Worm (Caenorhabditis elegans) whole organism, late embryonic: ENCODE measurements around the gene C06H5.8.

Experiments
- C08G9.2 ChIP-seq: sonication (generic microtip); optimal IDR thresholded peaks from 2 replicates; lab custom pipeline; 2016; ENCODE audit warnings: mild to moderate bottlenecking, missing genetic modification characterization, moderate library complexity, missing compliant biosample characterization
- C38D4.7 ChIP-seq: fragments of 200-800 bp; sonication (Bioruptor generic); optimal IDR thresholded peaks from 2 replicates; lab custom pipeline; 2018; ENCODE audit warnings: mild to moderate bottlenecking, missing genetic modification characterization, moderate library complexity, missing compliant biosample characterization
- K02D7.2 ChIP-seq: sonication (generic microtip); optimal IDR thresholded peaks from 2 replicates; lab custom pipeline; 2017; ENCODE audit warnings: mild to moderate bottlenecking, missing genetic modification characterization, missing compliant biosample characterization
- K09A11.1 ChIP-seq: sonication (generic microtip); optimal IDR thresholded peaks from 2 replicates; lab custom pipeline; 2017; ENCODE audit warnings: antibody characterized with exemption, mild to moderate bottlenecking, missing genetic modification characterization, missing compliant biosample characterization; ENCODE audit not compliant: insufficient read depth
- T23F11.4 ChIP-seq: fragments of 200-800 bp; sonication (Bioruptor generic); optimal IDR thresholded peaks from 2 replicates; lab custom pipeline; 2018; ENCODE audit warnings: mild to moderate bottlenecking, missing genetic modification characterization, missing compliant biosample characterization
- Y22D7AL.16 ChIP-seq: sonication (generic microtip); optimal IDR thresholded peaks from 2 replicates; lab custom pipeline; 2016; ENCODE audit warnings: missing genetic modification characterization, missing compliant biosample characterization
- ahr-1 ChIP-seq: sonication (generic microtip); optimal IDR thresholded peaks from 2 replicates; lab custom pipeline; 2016; ENCODE audit warnings: missing genetic modification characterization, missing compliant biosample characterization
- ama-1 ChIP-seq: fragments of 150-350 bp; optimal IDR thresholded peaks from 2 replicates; lab custom pipeline; 2014
- ceh-14 ChIP-seq: sonication (generic microtip); optimal IDR thresholded peaks from 2 replicates; lab custom pipeline; 2016; ENCODE audit warnings: missing genotype, missing genetic modification characterization, missing compliant biosample characterization
- ceh-18 ChIP-seq: sonication (generic microtip); optimal IDR thresholded peaks from 2 replicates; lab custom pipeline; 2016; ENCODE audit warnings: missing genetic modification characterization, missing compliant biosample characterization
- ceh-19 ChIP-seq: fragments of 200-800 bp; sonication (Bioruptor generic); optimal IDR thresholded peaks from 2 replicates; lab custom pipeline; 2018; ENCODE audit warnings: mild to moderate bottlenecking, missing genetic modification characterization, missing compliant biosample characterization
- ceh-30 ChIP-seq: fragments of 150-350 bp; optimal IDR thresholded peaks from 2 replicates; lab custom pipeline; 2014; ENCODE audit warnings: missing biosample characterization, missing genetic modification characterization
- ceh-48 ChIP-seq: sonication (generic microtip); optimal IDR thresholded peaks from 2 replicates; lab custom pipeline; 2016; ENCODE audit warnings: missing genetic modification characterization, inconsistent platforms, missing compliant biosample characterization
- ceh-6 ChIP-seq: fragments of 200-800 bp; sonication (Bioruptor generic); optimal IDR thresholded peaks from 2 replicates; lab custom pipeline; 2018; ENCODE audit warnings: mild to moderate bottlenecking, missing genetic modification characterization, missing compliant biosample characterization
- che-1 ChIP-seq: sonication (generic microtip); optimal IDR thresholded peaks from 2 replicates; lab custom pipeline; 2016; ENCODE audit warnings: mild to moderate bottlenecking, missing genetic modification characterization, missing compliant biosample characterization
- elt-4 ChIP-seq: sonication (generic microtip); optimal IDR thresholded peaks from 2 replicates; lab custom pipeline; 2016; ENCODE audit warnings: missing genetic modification characterization, missing compliant biosample characterization
- ets-4 ChIP-seq: sonication (generic microtip); optimal IDR thresholded peaks from 2 replicates; lab custom pipeline; 2016; ENCODE audit warnings: missing genetic modification characterization, missing compliant biosample characterization
- fkh-6 ChIP-seq: sonication (generic microtip); optimal IDR thresholded peaks from 2 replicates; lab custom pipeline; 2016; ENCODE audit warnings: missing genetic modification characterization, missing compliant biosample characterization
- gmeb-2 ChIP-seq: sonication (generic microtip); optimal IDR thresholded peaks from 2 replicates; lab custom pipeline; 2016; ENCODE audit warnings: missing genetic modification characterization, inconsistent platforms, missing compliant biosample characterization
- hlh-13 ChIP-seq: fragments of 200-800 bp; sonication (Bioruptor generic); optimal IDR thresholded peaks from 2 replicates; lab custom pipeline; 2018; ENCODE audit warnings: mild to moderate bottlenecking, missing genetic modification characterization, missing compliant biosample characterization
- hlh-15 ChIP-seq: sonication (generic microtip); optimal IDR thresholded peaks from 2 replicates; lab custom pipeline; 2016; ENCODE audit warnings: missing genetic modification characterization, missing compliant biosample characterization
- hlh-6 ChIP-seq: sonication (generic microtip); optimal IDR thresholded peaks from 2 replicates; lab custom pipeline; 2016; ENCODE audit warnings: missing genotype, missing genetic modification characterization, missing compliant biosample characterization
- hlh-8 ChIP-seq: sonication (generic microtip); optimal IDR thresholded peaks from 2 replicates; lab custom pipeline; 2016; ENCODE audit warnings: missing genotype, missing genetic modification characterization, missing compliant biosample characterization
- lim-6 ChIP-seq: sonication (generic microtip); optimal IDR thresholded peaks from 2 replicates; lab custom pipeline; 2016; ENCODE audit warnings: missing genetic modification characterization, missing compliant biosample characterization
- lin-11 ChIP-seq: fragments of 200-800 bp; sonication (Bioruptor generic); optimal IDR thresholded peaks from 2 replicates; lab custom pipeline; 2018; ENCODE audit warnings: mild to moderate bottlenecking, missing genetic modification characterization, missing compliant biosample characterization
- madf-2 ChIP-seq: sonication (generic microtip); optimal IDR thresholded peaks from 2 replicates; lab custom pipeline; 2017; ENCODE audit warnings: missing genetic modification characterization, missing compliant biosample characterization
- mec-3 ChIP-seq: sonication (generic microtip); optimal IDR thresholded peaks from 2 replicates; lab custom pipeline; 2016; ENCODE audit warnings: borderline replicate concordance, missing genetic modification characterization, missing compliant biosample characterization
- nhr-232 ChIP-seq: sonication (generic microtip); optimal IDR thresholded peaks from 2 replicates; lab custom pipeline; 2016; ENCODE audit warnings: missing genetic modification characterization, missing compliant biosample characterization
- npax-4 ChIP-seq: sonication (generic microtip); optimal IDR thresholded peaks from 2 replicates; lab custom pipeline; 2016; ENCODE audit warnings: missing genetic modification characterization, missing compliant biosample characterization
- odd-2 ChIP-seq: sonication (generic microtip); optimal IDR thresholded peaks from 2 replicates; lab custom pipeline; 2017; ENCODE audit warnings: antibody characterized with exemption, mild to moderate bottlenecking, missing genetic modification characterization, missing compliant biosample characterization
- pag-3 ChIP-seq: sonication (generic microtip); optimal IDR thresholded peaks from 2 replicates; lab custom pipeline; 2016; ENCODE audit warnings: missing compliant biosample characterization, missing genetic modification characterization, borderline replicate concordance
- pha-2 ChIP-seq: sonication (generic microtip); optimal IDR thresholded peaks from 2 replicates; lab custom pipeline; 2017; ENCODE audit warnings: mild to moderate bottlenecking, missing genetic modification characterization, missing compliant biosample characterization
- pha-4 ChIP-seq: fragments of 150-350 bp; optimal IDR thresholded peaks from 2 replicates; lab custom pipeline; 2018; ENCODE audit warnings: missing biosample characterization, missing genetic modification reagents, missing genetic modification characterization
- pqm-1 ChIP-seq: sonication (generic microtip); optimal IDR thresholded peaks from 2 replicates; lab custom pipeline; 2016; ENCODE audit warnings: missing genetic modification characterization, missing compliant biosample characterization
- pros-1 ChIP-seq: fragments of 150-350 bp; optimal IDR thresholded peaks from 2 replicates; lab custom pipeline; 2014; ENCODE audit warnings: missing biosample characterization, missing genetic modification reagents, missing genetic modification characterization
- ref-2 ChIP-seq: sonication (generic microtip); optimal IDR thresholded peaks from 2 replicates; lab custom pipeline; 2016; ENCODE audit warnings: missing genetic modification characterization, missing compliant biosample characterization
- sdc-2 ChIP-seq: sonication (generic microtip); optimal IDR thresholded peaks from 2 replicates; lab custom pipeline; 2016; ENCODE audit warnings: missing genotype, missing genetic modification characterization, missing compliant biosample characterization
- sox-2 ChIP-seq: fragments of 200-800 bp; sonication (Bioruptor generic); IDR thresholded peaks from 2 replicates; pipeline ENCODE4 v1.3.6; 2022; ENCODE audit warnings: missing genetic modification reagents, missing genetic modification characterization, missing compliant biosample characterization
- sox-4 ChIP-seq: sonication (generic microtip); optimal IDR thresholded peaks from 2 replicates; lab custom pipeline; 2017; ENCODE audit warnings: mild to moderate bottlenecking, missing genetic modification characterization, inconsistent platforms, missing compliant biosample characterization
- syd-9 ChIP-seq: sonication (generic microtip); optimal IDR thresholded peaks from 2 replicates; lab custom pipeline; 2016; ENCODE audit warnings: mild to moderate bottlenecking, missing genetic modification characterization, moderate library complexity, missing compliant biosample characterization
- tbx-2 ChIP-seq: sonication (generic microtip); optimal IDR thresholded peaks from 2 replicates; lab custom pipeline; 2016; ENCODE audit warnings: missing genetic modification characterization, missing compliant biosample characterization
- ttx-3 ChIP-seq: sonication (generic microtip); optimal IDR thresholded peaks from 2 replicates; lab custom pipeline; 2016; ENCODE audit warnings: missing genetic modification reagents, missing genetic modification characterization, missing compliant biosample characterization
- unc-3 ChIP-seq, 2 experiments: fragments of 200-800 bp in 1 of 2; sonication (Bioruptor generic) in 1 of 2; sonication (generic microtip) in 1 of 2; conservative IDR thresholded peaks in 1 of 2; optimal IDR thresholded peaks in 1 of 2; 2 replicates each; pipeline versions ENCODE4 v1.3.6 to Lab custom; 2016 to 2022; ENCODE audit warnings: missing compliant biosample characterization in 2 of 2, missing genetic modification characterization in 2 of 2, missing genetic modification reagents in 1 of 2
- unc-86 ChIP-seq: sonication (generic microtip); optimal IDR thresholded peaks from 2 replicates; lab custom pipeline; 2016; ENCODE audit warnings: missing genetic modification characterization, missing compliant biosample characterization
- ztf-16 ChIP-seq: sonication (generic microtip); optimal IDR thresholded peaks from 2 replicates; lab custom pipeline; 2017; ENCODE audit warnings: missing genetic modification characterization, missing compliant biosample characterization

The C06H5.8 gene

ce11 chrV:17948036-17948691 lies 29.3 kb downstream of the C06H5.8 start:
- TF ChIP-seq ceh-14 (tag; lab: Kevin White, UChicago), result no peak
- TF ChIP-seq pag-3, result no peak
- no peak for TF ChIP-seq hlh-6
- TF ChIP-seq ets-4, result no peak
- no peak for TF ChIP-seq npax-4
- no peak for TF ChIP-seq ref-2 (tag; lab: Kevin White, UChicago)
- no peak for TF ChIP-seq hlh-13 (GFP tag; lab: Kevin White, UChicago)
- TF ChIP-seq ceh-19 (GFP tag; lab: Kevin White, UChicago), result no peak
- TF ChIP-seq ztf-16 (tag; lab: Kevin White, UChicago), result no peak
- TF ChIP-seq ceh-18 (tag; lab: Kevin White, UChicago), result no peak
- TF ChIP-seq Y22D7AL.16, result no peak
- TF ChIP-seq pha-2 (tag; lab: Kevin White, UChicago), result no peak
- TF ChIP-seq unc-86 (tag; lab: Kevin White, UChicago), result no peak
- no peak for TF ChIP-seq lin-11 (tag; lab: Kevin White, UChicago)
- no peak for TF ChIP-seq odd-2 (tag; lab: Kevin White, UChicago)
- no peak for TF ChIP-seq unc-3 (GFP tag; conservative IDR thresholded peaks at IDR 0.05; lab: Robert Waterston, UW)
- TF ChIP-seq unc-3 (tag; optimal IDR thresholded peaks at IDR 0.05; lab: Kevin White, UChicago), result no peak
- no peak for TF ChIP-seq ceh-30 (tag; lab: Kevin White, UChicago)
- TF ChIP-seq pha-4 (tag; lab: Kevin White, UChicago), result no peak
- TF ChIP-seq fkh-6 (tag; lab: Kevin White, UChicago), result no peak

DNA sequence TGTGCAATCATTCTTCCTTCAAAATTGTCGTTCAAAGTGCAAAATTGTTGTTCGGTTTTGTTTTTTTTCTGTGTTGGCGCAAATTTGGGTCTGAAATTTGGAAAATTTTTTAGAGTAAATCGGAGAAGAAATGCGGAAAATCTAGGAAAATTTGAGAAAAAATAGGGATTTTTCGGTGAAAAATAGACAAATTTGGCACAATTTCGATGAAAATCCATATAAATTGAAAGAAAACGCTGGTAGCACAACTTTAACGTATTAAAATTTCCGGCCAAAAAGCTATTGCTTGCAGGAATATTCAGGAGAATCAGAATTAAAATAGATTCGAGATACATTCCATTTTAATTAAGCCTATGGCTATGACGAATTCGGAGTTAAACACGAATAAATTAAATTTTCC lies 30.3 kb downstream of the C06H5.8 start, which contains the start of gene dpy-21:
dpy-21 (minus strand) TSS at position 101 of the 400 bp plus-strand sequence.
- TF ChIP-seq Y22D7AL.16 (no peak), K09A11.1 (tag; lab: Kevin White, UChicago) (no peak), K02D7.2 (tag; lab: Kevin White, UChicago) (no peak), hlh-15 (no peak), lim-6 (no peak), pha-2 (tag; lab: Kevin White, UChicago) (no peak), nhr-232 (tag; lab: Kevin White, UChicago) (no peak), unc-3 (GFP tag; conservative IDR thresholded peaks at IDR 0.05; lab: Robert Waterston, UW) (no peak), unc-3 (tag; optimal IDR thresholded peaks at IDR 0.05; lab: Kevin White, UChicago) (no peak), mec-3 (tag; lab: Kevin White, UChicago) (no peak), C08G9.2 (tag; lab: Kevin White, UChicago) (no peak), pag-3 (no peak), ahr-1 (no peak), syd-9 (tag; lab: Kevin White, UChicago) (no peak), che-1 (tag; lab: Kevin White, UChicago) (no peak), ceh-6 (GFP tag; lab: Kevin White, UChicago) (no peak), madf-2 (tag; lab: Kevin White, UChicago) (no peak), pqm-1 (tag; lab: Kevin White, UChicago) (no peak), tbx-2 (no peak), T23F11.4 (GFP tag; lab: Kevin White, UChicago) (no peak)
- TF ChIP-seq, all 69 proteins: peak for 0

DNA sequence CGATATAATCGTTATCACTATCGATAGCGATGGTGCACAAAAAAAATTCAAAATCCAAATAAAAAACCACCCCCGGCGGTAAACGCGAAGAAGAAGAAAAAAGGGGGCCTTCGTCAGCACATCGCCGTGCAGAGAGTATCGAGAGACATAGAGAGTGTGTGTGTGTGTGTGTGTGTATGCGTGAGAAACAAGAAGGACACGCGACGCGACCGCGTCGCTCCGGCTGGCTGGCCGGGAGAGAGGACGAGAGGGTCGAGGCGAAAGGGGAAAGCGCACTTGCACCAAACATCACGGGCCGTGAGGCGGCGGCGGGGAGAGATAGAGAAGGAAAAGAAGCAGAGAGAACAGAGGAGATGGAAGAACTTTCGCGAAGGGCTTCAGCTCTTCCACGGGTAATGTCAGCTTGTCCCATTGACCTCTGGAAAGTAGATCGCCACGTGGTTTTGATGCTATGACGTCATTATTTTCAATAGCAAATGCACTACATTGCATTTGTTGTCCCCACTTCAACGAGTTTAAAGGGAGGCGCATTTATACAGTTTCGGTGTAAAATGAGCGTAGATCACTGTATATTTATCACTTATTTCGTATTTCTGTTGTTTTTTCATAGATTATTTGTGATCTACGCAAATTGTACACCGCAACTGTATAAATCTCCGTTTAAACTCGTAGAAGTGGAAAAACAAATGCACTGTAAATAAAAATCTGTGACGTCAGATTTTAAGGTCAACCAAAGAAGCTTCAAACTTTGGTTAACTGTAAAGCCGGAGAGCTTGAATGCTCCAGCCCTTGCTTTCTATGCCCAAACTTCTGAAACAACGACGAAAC lies 32.6 kb downstream of the C06H5.8 start, which contains the start of gene Y59A8B.24:
Y59A8B.24 (plus strand) TSS at position 778 of the 828 bp plus-strand sequence.
- TF ChIP-seq C38D4.7, result peak; percentile 9
- TF ChIP-seq pag-3, result peak; percentile 74
- TF ChIP-seq ama-1, result no peak
- peak; percentile 96 for TF ChIP-seq pros-1
- no peak for TF ChIP-seq ttx-3 (tag; lab: Kevin White, UChicago)
- TF ChIP-seq sox-4, result peak; percentile 35
- TF ChIP-seq elt-4 (tag; lab: Kevin White, UChicago), result no peak
- peak; percentile 21 for TF ChIP-seq ceh-48
- peak; percentile 77 for TF ChIP-seq ceh-14 (tag; lab: Kevin White, UChicago)
- peak; percentile 90 for TF ChIP-seq hlh-8 (tag; lab: Kevin White, UChicago)
- no peak for TF ChIP-seq Y22D7AL.16
- peak; percentile 94 for TF ChIP-seq C08G9.2 (tag; lab: Kevin White, UChicago)
- TF ChIP-seq gmeb-2, result no peak
- TF ChIP-seq sox-2, result peak; percentile 26; the same call in 1 of the 2 replicates
- TF ChIP-seq ceh-19 (GFP tag; lab: Kevin White, UChicago), result peak; percentile 55
- TF ChIP-seq pha-2 (tag; lab: Kevin White, UChicago), result peak; percentile 39
- TF ChIP-seq npax-4, result no peak
- peak; percentile 71 for TF ChIP-seq sdc-2
- TF ChIP-seq ref-2 (tag; lab: Kevin White, UChicago), result peak; percentile 95
- no peak for TF ChIP-seq T23F11.4 (GFP tag; lab: Kevin White, UChicago)
- TF ChIP-seq ztf-16 (tag; lab: Kevin White, UChicago), result peak; percentile 21
